Fruit fly (Drosophila melanogaster) Kc167 (cell line): ENCODE data around the gene 2mit.

Experiments
- Sin3A ChIP-seq: fragments of >200 bp; optimal IDR thresholded peaks from 2 replicates; lab custom pipeline; 2018; ENCODE audit warnings: missing external identifiers
- psq ChIP-seq: fragments of >200 bp; optimal IDR thresholded peaks from 2 replicates; lab custom pipeline; 2017; ENCODE audit warnings: missing external identifiers

- no peak for TF ChIP-seq psq (lab: Kevin White, UChicago)
- no peak for TF ChIP-seq Sin3A (lab: Kevin White, UChicago)
Observed at dm6 chr3R:13085924-13086323, 69.6 kb downstream of the 2mit start, which contains the start of gene CG43063.
